Worm (Caenorhabditis elegans) whole organism, midembryonic: ENCODE measurements around the gene H17B01.2.
A peak's percentile ranks its signal among the peaks of the same experiment; 100 is the strongest.
"Not testable (repeated sequence)": the region's sequence is repeated elsewhere in the genome, so short reads cannot be mapped to it uniquely, and the experiment has no call there.

Experiments used
- T22C8.4 ChIP-seq: fragments of 200-800 bp; sonication (Bioruptor generic); IDR thresholded peaks from 2 replicates; pipeline ENCODE4 v1.3.6; 2022; ENCODE audit warnings: missing genetic modification characterization, missing compliant biosample characterization
- cog-1 ChIP-seq: sonication (generic microtip); optimal IDR thresholded peaks from 2 replicates; lab custom pipeline; 2016; ENCODE audit warnings: missing genetic modification characterization, missing compliant biosample characterization
- flt-1 ChIP-seq: fragments of 200-800 bp; sonication (Bioruptor generic); IDR thresholded peaks from 2 replicates; pipeline ENCODE4 v1.3.6; 2022; ENCODE audit warnings: missing genetic modification characterization, missing compliant biosample characterization
- klf-2 ChIP-seq: fragments of 200-800 bp; sonication (Bioruptor generic); conservative IDR thresholded peaks from 2 replicates; pipeline ENCODE4 v1.3.6; 2022; ENCODE audit warnings: missing genetic modification reagents, missing genetic modification characterization, missing compliant biosample characterization
- med-1 ChIP-seq: sonication (generic microtip); optimal IDR thresholded peaks from 2 replicates; lab custom pipeline; 2017; ENCODE audit warnings: missing genetic modification characterization, mild to moderate bottlenecking, missing compliant biosample characterization, antibody characterized with exemption, missing genetic modification reagents; ENCODE audit not compliant: insufficient read depth
- ref-1 ChIP-seq: fragments of 200-800 bp; sonication (Bioruptor generic); conservative IDR thresholded peaks from 2 replicates; pipeline ENCODE4 v1.3.6; 2022; ENCODE audit warnings: missing genetic modification reagents, missing genetic modification characterization, missing compliant biosample characterization
- tab-1 ChIP-seq: fragments of 200-800 bp; sonication (Bioruptor generic); IDR thresholded peaks from 2 replicates; pipeline ENCODE4 v1.3.6; 2022; ENCODE audit warnings: missing genetic modification characterization, missing compliant biosample characterization
- ztf-23 ChIP-seq: fragments of 200-800 bp; sonication (Bioruptor generic); IDR thresholded peaks from 2 replicates; pipeline ENCODE4 v1.3.6; 2022; ENCODE audit warnings: missing genetic modification reagents, missing genetic modification characterization, missing compliant biosample characterization
- ztf-29 ChIP-seq: fragments of 200-800 bp; sonication (Bioruptor generic); IDR thresholded peaks from 2 replicates; pipeline ENCODE4 v1.3.6; 2022; ENCODE audit warnings: missing genetic modification reagents, missing genetic modification characterization, missing compliant biosample characterization

The H17B01.2 gene

ce11 chrII:1451975-1452374, 18.4 kb upstream of the H17B01.2 start:
- peak; percentile 75; the same call in 1 of the 2 replicates for TF ChIP-seq ztf-23 (GFP tag; lab: Robert Waterston, UW)
- TF ChIP-seq ztf-29 (GFP tag; lab: Robert Waterston, UW), result 0 out of 2 replicates have a peak, but pooled peaks have one; percentile 18
- TF ChIP-seq klf-2 (GFP tag; lab: Robert Waterston, UW), result peak; percentile 55; the same call in 1 of the 2 replicates
- 0 out of 2 replicates have a peak, but pooled peaks have one; percentile 52 for TF ChIP-seq flt-1 (GFP tag; lab: Robert Waterston, UW)
- peak; percentile 68 for TF ChIP-seq ref-1 (GFP tag; lab: Robert Waterston, UW)
- TF ChIP-seq tab-1 (GFP tag; lab: Robert Waterston, UW), result 0 out of 2 replicates have a peak, but pooled peaks have one; percentile 16

ce11 chrII:1453209-1453608, 17.2 kb upstream of the H17B01.2 start:
- 0 out of 2 replicates have a peak, but pooled peaks have one; percentile 37 for TF ChIP-seq ztf-23 (GFP tag; lab: Robert Waterston, UW)

ce11 chrII:1453707-1454106, 16.7 kb upstream of the H17B01.2 start:
- peak; percentile 64; the same call in 1 of the 2 replicates for TF ChIP-seq klf-2 (GFP tag; lab: Robert Waterston, UW)

ce11 chrII:1454379-1454778, 16.0 kb upstream of the H17B01.2 start:
- TF ChIP-seq tab-1 (GFP tag; lab: Robert Waterston, UW), result 0 out of 2 replicates have a peak, but pooled peaks have one; percentile 44

ce11 chrII:1457784-1458183, 12.6 kb upstream of the H17B01.2 start:
- peak; percentile 79; the same call in 1 of the 2 replicates for TF ChIP-seq tab-1 (GFP tag; lab: Robert Waterston, UW)
- TF ChIP-seq ztf-23 (GFP tag; lab: Robert Waterston, UW), result peak; percentile 64; the same call in 1 of the 2 replicates
- TF ChIP-seq klf-2 (GFP tag; lab: Robert Waterston, UW), result peak; percentile 62
- peak; percentile 63 for TF ChIP-seq ref-1 (GFP tag; lab: Robert Waterston, UW)
- peak; percentile 70 for TF ChIP-seq flt-1 (GFP tag; lab: Robert Waterston, UW)

- TF ChIP-seq tab-1 (GFP tag; lab: Robert Waterston, UW) (no peak), klf-2 (GFP tag; lab: Robert Waterston, UW) (no peak), flt-1 (GFP tag; lab: Robert Waterston, UW) (no peak), T22C8.4 (GFP tag; lab: Robert Waterston, UW) (no peak), cog-1 (tag; lab: Kevin White, UChicago) (no peak), ztf-23 (GFP tag; lab: Robert Waterston, UW) (no peak), med-1 (GFP tag; lab: Kevin White, UChicago) (no peak), ref-1 (GFP tag; lab: Robert Waterston, UW) (no peak), ztf-29 (GFP tag; lab: Robert Waterston, UW) (no peak)
Observed at ce11 chrII:1466448-1466847, 3.9 kb upstream of the H17B01.2 start, which contains the start of gene Y51H7C.13. Gene Y51H7C.13, minus strand, starts transcription at chrII:1466548.

ce11 chrII:1467711-1468110, 2.7 kb upstream of the H17B01.2 start, which contains the start of gene Y51H7C.1:
Gene Y51H7C.1, plus strand, starts transcription at chrII:1467727.
- not testable (repeated sequence) for TF ChIP-seq ref-1, ztf-23, klf-2 (GFP tag; lab: Robert Waterston, UW)

ce11 chrII:1473481-1473880, 3.1 kb downstream of the H17B01.2 start, which contains the start of gene H17B01.5:
Gene H17B01.5, minus strand, starts transcription at chrII:1473581.
- TF ChIP-seq med-1 (GFP tag; lab: Kevin White, UChicago) (no peak), flt-1 (GFP tag; lab: Robert Waterston, UW) (no peak), ref-1 (GFP tag; lab: Robert Waterston, UW) (no peak), T22C8.4 (GFP tag; lab: Robert Waterston, UW) (no peak), ztf-23 (GFP tag; lab: Robert Waterston, UW) (no peak), ztf-29 (GFP tag; lab: Robert Waterston, UW) (no peak), cog-1 (tag; lab: Kevin White, UChicago) (no peak), klf-2 (GFP tag; lab: Robert Waterston, UW) (no peak), tab-1 (GFP tag; lab: Robert Waterston, UW) (no peak)

ce11 chrII:1474807-1475206, 4.4 kb downstream of the H17B01.2 start:
- no peak for TF ChIP-seq ztf-23 (GFP tag; lab: Robert Waterston, UW)
- no peak for TF ChIP-seq ztf-29 (GFP tag; lab: Robert Waterston, UW)
- no peak for TF ChIP-seq tab-1 (GFP tag; lab: Robert Waterston, UW)
- no peak for TF ChIP-seq cog-1 (tag; lab: Kevin White, UChicago)
- TF ChIP-seq ref-1 (GFP tag; lab: Robert Waterston, UW), result no peak
- no peak for TF ChIP-seq med-1 (GFP tag; lab: Kevin White, UChicago)
- no peak for TF ChIP-seq flt-1 (GFP tag; lab: Robert Waterston, UW)

ce11 chrII:1475328-1475727, 5.0 kb downstream of the H17B01.2 start:
- no peak for TF ChIP-seq klf-2 (GFP tag; lab: Robert Waterston, UW)

- TF ChIP-seq klf-2 (GFP tag; lab: Robert Waterston, UW) (no peak), cog-1 (tag; lab: Kevin White, UChicago) (no peak), ztf-23 (GFP tag; lab: Robert Waterston, UW) (no peak)
Observed at ce11 chrII:1476016-1476415, 5.7 kb downstream of the H17B01.2 start.
